Worm (Caenorhabditis elegans): ENCODE data around the gene nhr-228.
"Not testable (repeated sequence)": the region's sequence is repeated elsewhere in the genome, so short reads cannot be mapped to it uniquely, and the experiment has no call there.

nhr-228 gene

DNA sequence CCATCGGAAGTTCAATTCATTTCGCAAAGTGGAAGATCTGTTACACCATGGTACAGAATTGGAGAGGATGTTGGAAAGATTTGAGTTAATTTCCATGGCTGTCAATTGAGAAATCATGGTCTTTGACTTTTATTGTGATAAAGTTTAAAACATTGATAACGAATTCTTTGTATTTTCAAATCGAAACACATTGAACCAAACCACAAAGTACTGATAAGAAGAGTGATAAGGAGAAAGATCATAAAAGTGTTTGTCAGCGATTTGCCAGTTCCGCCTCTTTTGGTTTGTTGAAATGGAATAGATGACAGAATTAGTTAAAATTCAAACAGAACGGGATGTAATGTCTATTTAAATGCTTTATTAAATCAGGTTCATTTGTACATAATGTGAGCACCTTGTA is 45.6 kb downstream of the nhr-228 start:
- no peak for TF ChIP-seq ham-2 (GFP tag; optimal IDR thresholded peaks at IDR 0.05)
- TF ChIP-seq lin-32 (GFP tag; optimal IDR thresholded peaks at IDR 0.05), result no peak
- no peak for TF ChIP-seq sem-2 (GFP tag; optimal IDR thresholded peaks at IDR 0.05)
- TF ChIP-seq zip-8 (tag; optimal IDR thresholded peaks at IDR 0.05), result no peak
- no peak for TF ChIP-seq nhr-12 (tag; optimal IDR thresholded peaks at IDR 0.05)
- no peak for TF ChIP-seq pha-4 (tag; optimal IDR thresholded peaks at IDR 0.05)
- TF ChIP-seq blmp-1 (tag; optimal IDR thresholded peaks at IDR 0.05), result no peak
- no peak for TF ChIP-seq ztf-11 (tag; optimal IDR thresholded peaks at IDR 0.05)
- TF ChIP-seq cnd-1 (tag; optimal IDR thresholded peaks at IDR 0.05), result no peak
- TF ChIP-seq bed-3 (GFP tag; optimal IDR thresholded peaks at IDR 0.05), result no peak
- TF ChIP-seq tbx-8 (GFP tag; optimal IDR thresholded peaks at IDR 0.05), result no peak
- TF ChIP-seq drap-1 (GFP tag; optimal IDR thresholded peaks at IDR 0.05), result no peak
- no peak for TF ChIP-seq ces-1 (GFP tag; optimal IDR thresholded peaks at IDR 0.05)

DNA sequence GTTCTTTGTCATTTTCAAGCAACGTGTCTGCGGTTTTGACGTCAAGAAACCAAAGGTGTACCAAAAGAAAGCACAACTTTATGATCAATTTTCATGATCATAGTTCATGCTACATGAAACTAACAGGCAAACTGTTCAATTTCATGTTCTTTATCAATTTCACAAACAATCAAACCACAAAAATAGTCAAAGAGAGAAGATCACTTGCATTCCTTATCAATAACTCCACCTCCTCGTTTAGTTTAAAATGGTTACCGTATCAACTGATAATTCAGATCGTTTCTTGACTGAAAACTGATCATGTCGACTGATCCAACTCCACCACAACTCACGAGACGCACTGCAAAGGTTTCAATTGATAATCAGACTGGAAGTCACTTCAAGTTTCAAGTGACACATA is 48.6 kb downstream of the nhr-228 start, which contains the start of gene pud-1.1:
Gene pud-1.1, plus strand, starts transcription at position 301 of the 400 bp plus-strand sequence.
- TF ChIP-seq M03D4.4 (tag; optimal IDR thresholded peaks at IDR 0.05); lsy-2 (tag; optimal IDR thresholded peaks at IDR 0.05); unc-120 (tag; optimal IDR thresholded peaks at IDR 0.05; ENCODE audit: poor library complexity, severe bottlenecking): not testable (repeated sequence)

- not testable (repeated sequence) for TF ChIP-seq nhr-76, nhr-2, cnd-1 (tag; optimal IDR thresholded peaks at IDR 0.05)
These were observed 50.1 kb downstream of the nhr-228 start, which contains the start of gene irld-32 for ce11 chrV:2331616-2332015. Gene irld-32, plus strand, starts transcription at chrV:2331916.
